Fruit fly (Drosophila melanogaster) whole organism, prepupa: Measurements from ENCODE around the gene Mur29B.

Experiments used
- Blimp-1 ChIP-seq: fragments of 200-800 bp; sonication (Bioruptor generic); optimal IDR thresholded peaks from 3 replicates; lab custom pipeline; 2017; ENCODE audit warnings: missing biosample characterization, missing genetic modification characterization, mild to moderate bottlenecking, moderate library complexity, missing genetic modification reagents
- CG10631 ChIP-seq: fragments of 200-800 bp; sonication (Bioruptor generic); optimal IDR thresholded peaks from 2 replicates; lab custom pipeline; 2016; ENCODE audit warnings: missing biosample characterization, missing genetic modification characterization
- CG11762 ChIP-seq: fragments of 200-800 bp; sonication (Bioruptor generic); optimal IDR thresholded peaks from 3 replicates; lab custom pipeline; 2016; ENCODE audit warnings: missing biosample characterization, missing genetic modification characterization; ENCODE audit not compliant: insufficient read depth
- CG11902 ChIP-seq: fragments of 200-800 bp; sonication (Bioruptor generic); optimal IDR thresholded peaks from 3 replicates; lab custom pipeline; 2016; ENCODE audit warnings: missing biosample characterization, missing genetic modification characterization
- CG15336 ChIP-seq: fragments of 200-800 bp; sonication (Bioruptor generic); IDR thresholded peaks from 2 replicates; pipeline ENCODE4 v1.3.6; 2022; ENCODE audit warnings: missing biosample characterization, missing genetic modification characterization
- CG3032 ChIP-seq: fragments of 200-800 bp; optimal IDR thresholded peaks from 2 replicates; lab custom pipeline; 2019; ENCODE audit warnings: missing biosample characterization, mild to moderate bottlenecking, missing genetic modification characterization, moderate library complexity
- CG34406 ChIP-seq: fragments of 200-800 bp; sonication (Bioruptor generic); optimal IDR thresholded peaks from 3 replicates; lab custom pipeline; 2016; ENCODE audit warnings: missing biosample characterization, missing genetic modification characterization
- CG3919 ChIP-seq: fragments of 200-800 bp; sonication (Bioruptor generic); optimal IDR thresholded peaks from 3 replicates; lab custom pipeline; 2016; ENCODE audit warnings: missing biosample characterization, missing genetic modification characterization
- CG6276 ChIP-seq: fragments of 200-800 bp; sonication (Bioruptor generic); optimal IDR thresholded peaks from 2 replicates; lab custom pipeline; 2017; ENCODE audit warnings: missing biosample characterization, mild to moderate bottlenecking, missing genetic modification characterization
- CG6792 ChIP-seq: fragments of 200-800 bp; sonication (Bioruptor generic); optimal IDR thresholded peaks from 3 replicates; lab custom pipeline; 2016; ENCODE audit warnings: missing biosample characterization, missing genetic modification characterization
- CG7368 ChIP-seq: fragments of 200-800 bp; sonication (Bioruptor generic); optimal IDR thresholded peaks from 3 replicates; lab custom pipeline; 2016; ENCODE audit warnings: missing biosample characterization, missing genetic modification characterization
- CG8119 ChIP-seq: fragments of 200-800 bp; sonication (Bioruptor generic); IDR thresholded peaks from 3 replicates; pipeline ENCODE4 v1.3.6; 2022; ENCODE audit warnings: missing biosample characterization, missing genetic modification characterization
- CG8319 ChIP-seq: fragments of 200-800 bp; sonication (Bioruptor generic); optimal IDR thresholded peaks from 3 replicates; lab custom pipeline; 2016; ENCODE audit warnings: missing biosample characterization, missing genetic modification characterization
- CG8632 ChIP-seq: fragments of 200-800 bp; sonication (Bioruptor generic); optimal IDR thresholded peaks from 3 replicates; lab custom pipeline; 2016; ENCODE audit warnings: missing biosample characterization, missing genetic modification characterization
- Eip75B ChIP-seq: fragments of 200-800 bp; sonication (Bioruptor generic); optimal IDR thresholded peaks from 3 replicates; lab custom pipeline; 2016; ENCODE audit warnings: missing biosample characterization, missing genetic modification characterization
- Eip93F ChIP-seq: fragments of 200-800 bp; sonication (Bioruptor generic); optimal IDR thresholded peaks from 2 replicates; lab custom pipeline; 2016; ENCODE audit warnings: missing biosample characterization, mild to moderate bottlenecking, missing genetic modification characterization
- Ets21C ChIP-seq: fragments of 200-800 bp; sonication (Bioruptor generic); optimal IDR thresholded peaks from 3 replicates; lab custom pipeline; 2016; ENCODE audit warnings: missing biosample characterization, missing genetic modification characterization
- Gug ChIP-seq: fragments of 200-800 bp; sonication (Bioruptor generic); IDR thresholded peaks from 2 replicates; pipeline ENCODE4 v1.3.6; 2022; ENCODE audit warnings: missing biosample characterization, missing genetic modification characterization
- Hr38 ChIP-seq: sonication (Bioruptor generic); optimal IDR thresholded peaks from 2 replicates; lab custom pipeline; 2016; ENCODE audit warnings: missing biosample characterization, missing genetic modification characterization
- Hr39 ChIP-seq: fragments of 200-800 bp; sonication (Bioruptor generic); optimal IDR thresholded peaks from 2 replicates; lab custom pipeline; 2016; ENCODE audit warnings: missing biosample characterization, missing genetic modification characterization
- Lpt ChIP-seq: fragments of 200-800 bp; sonication (Bioruptor generic); optimal IDR thresholded peaks from 3 replicates; lab custom pipeline; 2016; ENCODE audit warnings: missing biosample characterization, missing genetic modification characterization
- Met ChIP-seq: fragments of 200-800 bp; sonication (Bioruptor generic); optimal IDR thresholded peaks from 3 replicates; lab custom pipeline; 2016; ENCODE audit warnings: missing biosample characterization, missing genetic modification characterization
- OdsH ChIP-seq: fragments of 200-800 bp; sonication (Bioruptor generic); optimal IDR thresholded peaks from 3 replicates; lab custom pipeline; 2016; ENCODE audit warnings: missing biosample characterization, missing genetic modification characterization
- Smox ChIP-seq: fragments of 200-800 bp; sonication (Bioruptor generic); optimal IDR thresholded peaks from 3 replicates; lab custom pipeline; 2016; ENCODE audit warnings: missing biosample characterization, missing genetic modification characterization
- Sox102F ChIP-seq: fragments of 200-800 bp; sonication (Bioruptor generic); optimal IDR thresholded peaks from 2 replicates; lab custom pipeline; 2016; ENCODE audit warnings: missing biosample characterization, mild to moderate bottlenecking, missing genetic modification characterization
- Sox15 ChIP-seq: fragments of 200-800 bp; sonication (Bioruptor generic); optimal IDR thresholded peaks from 3 replicates; lab custom pipeline; 2016; ENCODE audit warnings: missing biosample characterization, missing genetic modification characterization
- achi ChIP-seq: fragments of 200-800 bp; sonication (Bioruptor generic); optimal IDR thresholded peaks from 3 replicates; lab custom pipeline; 2016; ENCODE audit warnings: missing biosample characterization, missing genetic modification characterization
- cyc ChIP-seq: fragments of 200-800 bp; sonication (Bioruptor generic); optimal IDR thresholded peaks from 3 replicates; lab custom pipeline; 2016; ENCODE audit warnings: missing biosample characterization, missing genetic modification characterization
- dac ChIP-seq: fragments of 200-800 bp; sonication (Bioruptor generic); optimal IDR thresholded peaks from 2 replicates; lab custom pipeline; 2017; ENCODE audit warnings: missing biosample characterization, mild to moderate bottlenecking, missing genetic modification characterization
- dsx ChIP-seq: fragments of 200-800 bp; optimal IDR thresholded peaks from 3 replicates; lab custom pipeline; 2019; ENCODE audit warnings: missing biosample characterization, mild to moderate bottlenecking, missing genetic modification characterization, moderate library complexity; ENCODE audit not compliant: poor library complexity, severe bottlenecking
- fd85E ChIP-seq: fragments of 200-800 bp; sonication (Bioruptor generic); optimal IDR thresholded peaks from 3 replicates; lab custom pipeline; 2016; ENCODE audit warnings: missing biosample characterization, missing genetic modification characterization
- fkh ChIP-seq: fragments of 200-800 bp; sonication (Bioruptor generic); optimal IDR thresholded peaks from 3 replicates; lab custom pipeline; 2017; ENCODE audit warnings: missing biosample characterization, mild to moderate bottlenecking, missing genetic modification characterization, moderate library complexity
- lz ChIP-seq: fragments of 200-800 bp; sonication (Bioruptor generic); optimal IDR thresholded peaks from 3 replicates; lab custom pipeline; 2016; ENCODE audit warnings: missing biosample characterization, missing genetic modification characterization
- salr ChIP-seq, 2 experiments: fragments of 200-800 bp; sonication (Bioruptor generic); optimal IDR thresholded peaks; 3 replicates each; lab custom pipeline; 2016 to 2018; ENCODE audit warnings: missing biosample characterization in 2 of 2, missing genetic modification characterization in 2 of 2, mild to moderate bottlenecking in 1 of 2
- spab ChIP-seq: fragments of 200-800 bp; sonication (Bioruptor generic); optimal IDR thresholded peaks from 2 replicates; lab custom pipeline; 2017; ENCODE audit warnings: missing biosample characterization, mild to moderate bottlenecking, missing genetic modification characterization, missing genetic modification reagents
- ss ChIP-seq, 2 experiments: fragments of 200-800 bp; sonication (Bioruptor generic); optimal IDR thresholded peaks; 2 replicates in 1 of 2; 3 replicates in 1 of 2; lab custom pipeline; 2017 to 2018; ENCODE audit warnings: mild to moderate bottlenecking in 2 of 2, missing biosample characterization in 2 of 2, missing genetic modification characterization in 2 of 2, moderate library complexity in 1 of 2
- topi ChIP-seq: fragments of 200-800 bp; sonication (Bioruptor generic); optimal IDR thresholded peaks from 3 replicates; lab custom pipeline; 2016; ENCODE audit warnings: missing biosample characterization, missing genetic modification characterization
- vri ChIP-seq: fragments of 200-800 bp; sonication (Bioruptor generic); optimal IDR thresholded peaks from 3 replicates; lab custom pipeline; 2016; ENCODE audit warnings: missing biosample characterization, mild to moderate bottlenecking, missing genetic modification characterization

The Mur29B gene

dm6 chr2L:8392298-8392697 lies 40.3 kb downstream of the Mur29B start, which contains the start of gene CG42820 (continued):
- TF ChIP-seq achi (GFP tag; lab: Kevin White, UChicago), result no peak
- TF ChIP-seq, all 60 proteins: peak for 0

dm6 chr2L:8393122-8393521 lies 41.1 kb downstream of the Mur29B start, which contains the start of gene Acp29AB:
Acp29AB (minus strand) TSS chr2L:8393222.
- TF ChIP-seq Hr38 (GFP tag; lab: Kevin White, UChicago), result no peak
- no peak for TF ChIP-seq topi (GFP tag; lab: Kevin White, UChicago)
- TF ChIP-seq CG6792 (GFP tag; lab: Kevin White, UChicago), result no peak
- TF ChIP-seq Hr39 (GFP tag; lab: Kevin White, UChicago), result no peak
- TF ChIP-seq CG3032, result no peak
- no peak for TF ChIP-seq Ets21C (GFP tag; lab: Kevin White, UChicago)
- TF ChIP-seq spab (GFP tag; lab: Kevin White, UChicago), result no peak
- TF ChIP-seq ss (GFP tag; optimal IDR thresholded peaks at IDR 0.05; lab: Kevin White, UChicago), result no peak
- TF ChIP-seq CG7368 (GFP tag; lab: Kevin White, UChicago), result no peak
- no peak for TF ChIP-seq CG8319 (GFP tag; lab: Kevin White, UChicago)
- no peak for TF ChIP-seq CG15336 (GFP tag; lab: Robert Waterston, UW)
- no peak for TF ChIP-seq Gug (GFP tag; lab: Robert Waterston, UW)
- TF ChIP-seq Met, result no peak
- TF ChIP-seq Lpt, result no peak
- no peak for TF ChIP-seq Smox (GFP tag; lab: Kevin White, UChicago)
- TF ChIP-seq CG11902 (GFP tag; lab: Kevin White, UChicago), result no peak
- no peak for TF ChIP-seq Eip93F (GFP tag; lab: Kevin White, UChicago)
- no peak for TF ChIP-seq Sox15

- TF ChIP-seq Sox15, result no peak
- no peak for TF ChIP-seq Met
- no peak for TF ChIP-seq dac (GFP tag; lab: Kevin White, UChicago)
- TF ChIP-seq Blimp-1, result no peak
- no peak for TF ChIP-seq CG10631 (GFP tag; lab: Kevin White, UChicago)
- no peak for TF ChIP-seq lz (GFP tag; lab: Kevin White, UChicago)
- TF ChIP-seq CG6276, result no peak
- no peak for TF ChIP-seq Gug (GFP tag; lab: Robert Waterston, UW)
- no peak for TF ChIP-seq CG34406 (GFP tag; lab: Kevin White, UChicago)
- TF ChIP-seq CG8119, result no peak
- no peak for TF ChIP-seq CG8319 (GFP tag; lab: Kevin White, UChicago)
- TF ChIP-seq OdsH (GFP tag; lab: Kevin White, UChicago), result no peak
- no peak for TF ChIP-seq dsx (GFP tag; lab: Kevin White, UChicago)
- no peak for TF ChIP-seq Sox102F (GFP tag; lab: Kevin White, UChicago)
- TF ChIP-seq, all 60 proteins: peak for 0
Measured at dm6 chr2L:8394180-8394579, 42.2 kb downstream of the Mur29B start, which contains the start of gene lectin-29Ca. lectin-29Ca (minus strand) TSS chr2L:8394280.

- TF ChIP-seq CG10631 (GFP tag; lab: Kevin White, UChicago) (no peak), fd85E (GFP tag; lab: Kevin White, UChicago) (no peak), CG11762 (GFP tag; lab: Kevin White, UChicago) (no peak), vri (GFP tag; lab: Kevin White, UChicago) (no peak), salr (GFP tag; optimal IDR thresholded peaks at IDR 0.05; lab: Kevin White, UChicago) (no peak), cyc (GFP tag; lab: Kevin White, UChicago) (no peak), Eip75B (GFP tag; lab: Kevin White, UChicago) (no peak), ss (GFP tag; optimal IDR thresholded peaks at IDR 0.05; lab: Kevin White, UChicago) (no peak), CG34406 (GFP tag; lab: Kevin White, UChicago) (no peak), Lpt (no peak), Blimp-1 (no peak), CG3919 (GFP tag; lab: Kevin White, UChicago) (no peak), CG15336 (GFP tag; lab: Robert Waterston, UW) (no peak), CG8632 (no peak), fkh (GFP tag; lab: Kevin White, UChicago) (no peak)
Measured at dm6 chr2L:8394840-8395239, 42.9 kb downstream of the Mur29B start, which contains the start of gene Peritrophin-15b. Peritrophin-15b (minus strand) TSS chr2L:8394940.
